Fruit fly (Drosophila melanogaster): ENCODE data around the gene if.

The if gene

DNA sequence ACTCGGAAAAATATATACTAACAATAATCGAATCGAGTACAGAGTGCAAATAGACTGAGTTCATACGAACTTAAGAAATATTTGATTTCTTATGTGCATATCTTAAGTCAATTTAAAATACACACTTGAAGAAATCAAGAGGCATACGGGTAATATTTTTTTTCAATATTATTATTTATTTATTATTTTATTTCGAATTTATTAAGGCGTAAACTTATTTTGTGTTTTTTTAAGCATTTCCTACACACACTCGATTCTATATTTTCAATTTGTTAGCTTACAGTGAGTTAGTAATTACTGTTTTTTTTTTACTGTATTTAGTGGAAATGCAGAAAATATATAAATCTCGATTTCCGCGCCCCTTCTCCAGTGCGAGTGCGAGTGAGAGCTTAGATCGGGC, 30.0 kb upstream of the if start:
- TF ChIP-seq dl (GFP tag; optimal IDR thresholded peaks at IDR 0.05; ENCODE audit: insufficient read depth in 1 of 2, partially characterized antibody in 2 of 2) (no peak), GATAd (GFP tag; optimal IDR thresholded peaks at IDR 0.05) (no peak), Hnf4 (GFP tag; optimal IDR thresholded peaks at IDR 0.05) (no peak), Jra (GFP tag; optimal IDR thresholded peaks at IDR 0.05) (no peak), brk (GFP tag; optimal IDR thresholded peaks at IDR 0.05) (no peak), foxo (GFP tag; optimal IDR thresholded peaks at IDR 0.05) (no peak), N (GFP tag; optimal IDR thresholded peaks at IDR 0.05) (no peak), CG9705 (GFP tag; optimal IDR thresholded peaks at IDR 0.05) (no peak), psq (GFP tag; optimal IDR thresholded peaks at IDR 0.05) (no peak)

DNA sequence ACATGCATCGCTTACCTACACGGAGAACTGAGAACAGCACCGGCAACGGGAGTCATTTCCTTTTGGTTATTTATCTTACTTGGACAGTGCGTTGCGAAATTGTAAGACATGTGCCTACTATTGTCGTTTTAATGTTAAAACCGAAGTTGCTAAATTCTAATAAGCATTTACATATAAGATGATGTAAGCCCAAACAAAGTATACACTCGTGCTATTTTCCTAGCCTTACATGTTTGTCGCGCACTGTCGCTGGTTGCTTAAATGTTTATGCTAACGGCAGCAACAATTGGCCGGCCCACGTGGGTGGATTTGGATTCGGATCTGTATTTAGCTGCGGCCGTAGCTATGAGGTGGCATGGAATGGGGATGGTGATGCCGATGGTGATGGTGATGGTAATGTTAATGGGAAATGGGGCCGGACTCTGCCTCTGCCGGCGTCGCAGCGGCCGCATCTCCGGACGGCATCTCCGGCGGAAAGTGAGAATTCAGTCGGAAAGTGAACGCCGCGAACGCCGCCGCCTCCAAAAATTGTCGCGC, 28.0 kb upstream of the if start, which contains the start of gene CG4829:
Gene CG4829, plus strand, starts transcription at position 487 of the 537 bp plus-strand sequence.
- TF ChIP-seq sv (GFP tag; optimal IDR thresholded peaks at IDR 0.05), result peak; percentile 54
- peak; percentile 14 for TF ChIP-seq Sp1 (GFP tag; optimal IDR thresholded peaks at IDR 0.05)
- TF ChIP-seq Myc (optimal IDR thresholded peaks at IDR 0.05), result no peak
- TF ChIP-seq foxo (GFP tag; optimal IDR thresholded peaks at IDR 0.05), result peak in 1 of 2 experiments; percentile 42
- TF ChIP-seq pan (optimal IDR thresholded peaks at IDR 0.05), result no peak
- TF ChIP-seq brk (GFP tag; optimal IDR thresholded peaks at IDR 0.05), result no peak
- TF ChIP-seq rgr (GFP tag; optimal IDR thresholded peaks at IDR 0.05), result peak; percentile 40
- TF ChIP-seq OdsH (GFP tag; optimal IDR thresholded peaks at IDR 0.05), result peak; percentile 9
- peak; percentile 40 for TF ChIP-seq fru (GFP tag; optimal IDR thresholded peaks at IDR 0.05)
- peak; percentile 31 for TF ChIP-seq br (GFP tag; optimal IDR thresholded peaks at IDR 0.05)
- TF ChIP-seq ey (GFP tag; optimal IDR thresholded peaks at IDR 0.05), result peak; percentile 33
- TF ChIP-seq Jra (GFP tag; optimal IDR thresholded peaks at IDR 0.05), result no peak
- TF ChIP-seq HLH106 (tag; optimal IDR thresholded peaks at IDR 0.05), result peak; percentile 64
- TF ChIP-seq lola (GFP tag; optimal IDR thresholded peaks at IDR 0.05), result no peak
- peak; percentile 32 for TF ChIP-seq dmrt93B (GFP tag; optimal IDR thresholded peaks at IDR 0.05)
- no peak for TF ChIP-seq CG9705 (GFP tag; optimal IDR thresholded peaks at IDR 0.05)
- peak; percentile 65 for TF ChIP-seq h (GFP tag; optimal IDR thresholded peaks at IDR 0.05)

DNA sequence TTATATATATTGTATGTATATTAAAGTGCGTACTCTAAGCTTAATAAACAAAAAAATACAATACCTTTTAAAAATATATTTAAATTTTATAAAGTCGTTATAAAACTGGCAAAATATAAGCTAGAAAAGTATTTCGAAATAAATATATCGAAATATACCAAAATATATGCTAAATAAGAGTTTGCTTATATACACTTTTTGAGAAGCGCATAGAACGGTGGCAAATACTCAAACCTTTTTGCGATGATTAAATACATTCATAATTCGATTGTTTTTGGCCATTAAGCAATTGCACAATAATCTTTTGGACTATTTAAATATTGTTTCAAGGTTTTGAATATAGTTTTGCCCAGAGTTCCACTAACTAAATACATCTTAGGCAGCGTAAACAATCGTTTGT, 25.9 kb upstream of the if start:
- no peak for TF ChIP-seq woc (GFP tag; optimal IDR thresholded peaks at IDR 0.05)
- TF ChIP-seq Hr78 (GFP tag; optimal IDR thresholded peaks at IDR 0.05), result no peak
- TF ChIP-seq brk (GFP tag; optimal IDR thresholded peaks at IDR 0.05), result no peak
- no peak for TF ChIP-seq dmrt93B (GFP tag; optimal IDR thresholded peaks at IDR 0.05)
- TF ChIP-seq Myc (optimal IDR thresholded peaks at IDR 0.05), result no peak
- no peak for TF ChIP-seq GATAd (GFP tag; optimal IDR thresholded peaks at IDR 0.05)
- no peak for TF ChIP-seq CG32264 (GFP tag; optimal IDR thresholded peaks at IDR 0.05)
- no peak for TF ChIP-seq ey (GFP tag; optimal IDR thresholded peaks at IDR 0.05)
- TF ChIP-seq Sp1 (GFP tag; optimal IDR thresholded peaks at IDR 0.05), result no peak
- no peak for TF ChIP-seq Hr83 (GFP tag; optimal IDR thresholded peaks at IDR 0.05; ENCODE audit: poor library complexity, severe bottlenecking)
- no peak for TF ChIP-seq psq (GFP tag; optimal IDR thresholded peaks at IDR 0.05)
- no peak for TF ChIP-seq jim (GFP tag; optimal IDR thresholded peaks at IDR 0.05)
- no peak for TF ChIP-seq fru (GFP tag; optimal IDR thresholded peaks at IDR 0.05)
- TF ChIP-seq sv (GFP tag; optimal IDR thresholded peaks at IDR 0.05), result no peak
- no peak for TF ChIP-seq Dfd (GFP tag; optimal IDR thresholded peaks at IDR 0.05)
- no peak for TF ChIP-seq Rel (GFP tag; optimal IDR thresholded peaks at IDR 0.05)
- TF ChIP-seq Rel (tag; optimal IDR thresholded peaks at IDR 0.05), result no peak
- TF ChIP-seq N (GFP tag; optimal IDR thresholded peaks at IDR 0.05), result no peak
- TF ChIP-seq dsf (GFP tag; optimal IDR thresholded peaks at IDR 0.05; ENCODE audit: borderline replicate concordance), result no peak

DNA sequence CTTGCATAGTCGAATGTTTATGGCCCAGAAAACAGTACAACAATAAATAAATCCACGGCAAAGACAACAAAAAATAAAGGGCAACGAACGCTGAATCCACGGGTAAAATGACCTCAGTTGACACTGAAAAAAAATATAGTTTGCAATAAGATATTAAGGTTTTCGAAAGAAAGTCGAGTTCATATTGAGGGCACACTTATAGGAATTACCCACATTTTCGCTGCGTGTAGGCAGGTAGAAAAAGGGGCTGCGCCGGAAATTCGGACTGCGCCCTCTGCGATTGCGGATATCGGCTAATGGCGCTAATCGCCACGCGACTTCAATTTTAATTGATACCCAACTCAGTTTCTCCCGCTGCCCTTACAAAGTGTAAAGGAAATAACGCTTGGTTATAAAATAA, 25.4 kb upstream of the if start:
- no peak for TF ChIP-seq Hr83 (GFP tag; optimal IDR thresholded peaks at IDR 0.05; ENCODE audit: poor library complexity, severe bottlenecking)
- no peak for TF ChIP-seq Dfd (GFP tag; optimal IDR thresholded peaks at IDR 0.05)
- TF ChIP-seq Sp1 (GFP tag; optimal IDR thresholded peaks at IDR 0.05), result no peak
- TF ChIP-seq Dif (GFP tag; optimal IDR thresholded peaks at IDR 0.05; ENCODE audit: partially characterized antibody), result no peak

DNA sequence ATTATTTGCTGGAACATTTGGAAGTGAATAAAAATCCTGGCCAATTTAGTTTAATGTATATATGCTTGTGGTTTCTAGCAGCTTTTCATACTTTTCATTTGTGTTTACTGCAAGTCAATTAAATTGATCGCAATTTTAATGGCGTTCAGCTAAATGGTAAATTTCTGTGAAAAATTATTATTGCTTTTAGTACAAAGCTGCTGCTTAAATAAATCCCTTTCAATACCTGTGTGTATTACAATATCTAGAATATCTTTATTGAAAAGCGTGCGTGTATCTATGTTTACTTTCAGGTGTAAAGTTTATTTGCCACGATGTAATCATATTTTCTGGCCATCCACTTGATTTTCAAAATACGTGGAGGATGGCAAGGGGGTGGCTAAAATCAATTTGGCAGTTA, 22.5 kb upstream of the if start, which contains the start of gene ppk28:
Gene ppk28, plus strand, starts transcription at position 301 of the 400 bp plus-strand sequence.
- no peak for TF ChIP-seq Dif (GFP tag; optimal IDR thresholded peaks at IDR 0.05; ENCODE audit: partially characterized antibody)
- TF ChIP-seq Hnf4 (GFP tag; optimal IDR thresholded peaks at IDR 0.05), result no peak
- TF ChIP-seq N (GFP tag; optimal IDR thresholded peaks at IDR 0.05), result no peak
- no peak for TF ChIP-seq br (GFP tag; optimal IDR thresholded peaks at IDR 0.05)
- TF ChIP-seq tai (GFP tag; optimal IDR thresholded peaks at IDR 0.05), result no peak
- no peak for TF ChIP-seq Hr78 (GFP tag; optimal IDR thresholded peaks at IDR 0.05)
- no peak for TF ChIP-seq CG32264 (GFP tag; optimal IDR thresholded peaks at IDR 0.05)
- TF ChIP-seq CrebA (GFP tag; optimal IDR thresholded peaks at IDR 0.05; ENCODE audit: borderline replicate concordance), result no peak
- no peak for TF ChIP-seq rgr (GFP tag; optimal IDR thresholded peaks at IDR 0.05)
- no peak for TF ChIP-seq Dfd (GFP tag; optimal IDR thresholded peaks at IDR 0.05)
- TF ChIP-seq Hr83 (GFP tag; optimal IDR thresholded peaks at IDR 0.05; ENCODE audit: poor library complexity, severe bottlenecking), result no peak
- no peak for TF ChIP-seq dsf (GFP tag; optimal IDR thresholded peaks at IDR 0.05; ENCODE audit: borderline replicate concordance)
- TF ChIP-seq Rel (GFP tag; optimal IDR thresholded peaks at IDR 0.05), result no peak
- no peak for TF ChIP-seq Rel (tag; optimal IDR thresholded peaks at IDR 0.05)
- TF ChIP-seq sage (GFP tag; optimal IDR thresholded peaks at IDR 0.05), result no peak
- no peak for TF ChIP-seq Myc (optimal IDR thresholded peaks at IDR 0.05)
- no peak for TF ChIP-seq Mio (GFP tag; optimal IDR thresholded peaks at IDR 0.05)
- no peak for TF ChIP-seq dmrt93B (GFP tag; optimal IDR thresholded peaks at IDR 0.05)
- no peak for TF ChIP-seq HLH106 (tag; optimal IDR thresholded peaks at IDR 0.05)
- no peak for TF ChIP-seq dl (GFP tag; optimal IDR thresholded peaks at IDR 0.05; ENCODE audit: insufficient read depth in 1 of 2, partially characterized antibody in 2 of 2)
- no peak for TF ChIP-seq CG9705 (GFP tag; optimal IDR thresholded peaks at IDR 0.05)

All from whole organism, wandering third instar larva.